Fruit fly (Drosophila melanogaster) whole organism, embryonic: ENCODE data around the gene CG32333.

Source experiments
- Antp ChIP-seq: fragments of 200-800 bp; sonication (Bioruptor generic); optimal IDR thresholded peaks from 3 replicates; lab custom pipeline; 2016; ENCODE audit warnings: missing biosample characterization, missing genetic modification characterization
- B-H2 ChIP-seq: fragments of 200-800 bp; sonication (Bioruptor generic); optimal IDR thresholded peaks from 2 replicates; lab custom pipeline; 2018; ENCODE audit warnings: missing biosample characterization, mild to moderate bottlenecking, missing genetic modification characterization
- Bgb ChIP-seq: fragments of 200-800 bp; sonication (Bioruptor generic); IDR thresholded peaks from 2 replicates; pipeline ENCODE4 v1.3.6; 2022; ENCODE audit warnings: missing biosample characterization, missing genetic modification characterization; ENCODE audit not compliant: partially characterized antibody
- CG10267 ChIP-seq: fragments of 200-800 bp; sonication (Bioruptor generic); optimal IDR thresholded peaks from 2 replicates; lab custom pipeline; 2018; ENCODE audit warnings: missing biosample characterization, mild to moderate bottlenecking, missing genetic modification characterization, moderate library complexity
- CG10321 ChIP-seq: fragments of 200-800 bp; sonication (Bioruptor generic); IDR thresholded peaks from 2 replicates; pipeline ENCODE4 v1.3.6; 2022; ENCODE audit warnings: missing biosample characterization, missing genetic modification characterization
- CG10431 ChIP-seq: fragments of 200-800 bp; sonication (Bioruptor generic); optimal IDR thresholded peaks from 3 replicates; lab custom pipeline; 2018; ENCODE audit warnings: missing biosample characterization, mild to moderate bottlenecking, missing genetic modification characterization
- CG11456 ChIP-seq: fragments of 200-800 bp; sonication (Bioruptor generic); IDR thresholded peaks from 3 replicates; pipeline ENCODE4 v1.3.6; 2022; ENCODE audit warnings: missing biosample characterization, missing genetic modification characterization
- CG14710 ChIP-seq: fragments of 200-800 bp; sonication (Bioruptor generic); optimal IDR thresholded peaks from 3 replicates; lab custom pipeline; 2019; ENCODE audit warnings: missing biosample characterization, mild to moderate bottlenecking, missing genetic modification characterization, moderate library complexity
- CG15073 ChIP-seq: fragments of 200-800 bp; sonication (Bioruptor generic); optimal IDR thresholded peaks from 2 replicates; lab custom pipeline; 2016; ENCODE audit warnings: missing biosample characterization, missing genetic modification characterization
- CG15479 ChIP-seq: fragments of 200-800 bp; sonication (Bioruptor generic); optimal IDR thresholded peaks from 3 replicates; lab custom pipeline; 2019; ENCODE audit warnings: missing biosample characterization, mild to moderate bottlenecking, missing genetic modification characterization, moderate library complexity
- CG17328 ChIP-seq: fragments of 200-800 bp; sonication (Bioruptor generic); IDR thresholded peaks from 2 replicates; pipeline ENCODE4 v1.3.6; 2022; ENCODE audit warnings: missing biosample characterization, missing genetic modification characterization
- CG2712 ChIP-seq: fragments of 200-800 bp; optimal IDR thresholded peaks from 3 replicates; lab custom pipeline; 2019; ENCODE audit warnings: missing biosample characterization, mild to moderate bottlenecking, missing genetic modification characterization, moderate library complexity
- CG31365 ChIP-seq: fragments of 200-800 bp; sonication (Bioruptor generic); optimal IDR thresholded peaks from 2 replicates; lab custom pipeline; 2018; ENCODE audit warnings: missing biosample characterization, mild to moderate bottlenecking, missing genetic modification characterization
- CG33213 ChIP-seq: fragments of 200-800 bp; sonication (Bioruptor generic); optimal IDR thresholded peaks from 3 replicates; lab custom pipeline; 2016; ENCODE audit warnings: missing biosample characterization, missing genetic modification characterization
- CG34422 ChIP-seq: fragments of 200-800 bp; sonication (Bioruptor generic); IDR thresholded peaks from 3 replicates; pipeline ENCODE4 v1.3.6; 2022; ENCODE audit warnings: missing biosample characterization, missing genetic modification characterization
- CG4282 ChIP-seq: fragments of 200-800 bp; sonication (Bioruptor generic); optimal IDR thresholded peaks from 2 replicates; lab custom pipeline; 2016; ENCODE audit warnings: missing biosample characterization, missing genetic modification characterization
- Doc2 ChIP-seq: fragments of 200-800 bp; sonication (Bioruptor generic); IDR thresholded peaks from 2 replicates; pipeline ENCODE4 v1.3.6; 2022; ENCODE audit warnings: missing biosample characterization, missing genetic modification characterization
- Dp ChIP-seq: fragments of 200-800 bp; sonication (Bioruptor generic); optimal IDR thresholded peaks from 2 replicates; lab custom pipeline; 2018; ENCODE audit warnings: missing biosample characterization, mild to moderate bottlenecking, missing genetic modification characterization, moderate library complexity
- Eip74EF ChIP-seq, 2 experiments: fragments of 200-800 bp in 1 of 2; fragments of >200 bp in 1 of 2; sonication (Bioruptor generic) in 1 of 2; optimal IDR thresholded peaks; 2 replicates each; lab custom pipeline; 2017 to 2019; ENCODE audit warnings: missing biosample characterization in 2 of 2, missing genetic modification characterization in 2 of 2, mild to moderate bottlenecking in 1 of 2, moderate library complexity in 1 of 2
- Elba2 ChIP-seq: fragments of 200-800 bp; sonication (Bioruptor generic); optimal IDR thresholded peaks from 3 replicates; lab custom pipeline; 2016; ENCODE audit warnings: missing biosample characterization, missing genetic modification characterization
- Hand ChIP-seq: fragments of 200-800 bp; sonication (Bioruptor generic); optimal IDR thresholded peaks from 2 replicates; lab custom pipeline; 2017; ENCODE audit warnings: mild to moderate bottlenecking, missing biosample characterization, missing genetic modification reagents, missing genetic modification characterization
- Hr3 ChIP-seq: fragments of 200-800 bp; sonication (Bioruptor generic); optimal IDR thresholded peaks from 3 replicates; lab custom pipeline; 2016; ENCODE audit warnings: missing biosample characterization, missing genetic modification characterization
- Hr51 ChIP-seq, 2 experiments: fragments of 200-800 bp; sonication (Bioruptor generic); optimal IDR thresholded peaks; 2 replicates in 1 of 2; 3 replicates in 1 of 2; lab custom pipeline; 2016 to 2018; ENCODE audit warnings: missing biosample characterization in 2 of 2, missing genetic modification characterization in 2 of 2, mild to moderate bottlenecking in 1 of 2, moderate library complexity in 1 of 2
- Lpt ChIP-seq: fragments of >200 bp; optimal IDR thresholded peaks from 2 replicates; lab custom pipeline; 2018; ENCODE audit warnings: missing biosample characterization, missing genetic modification characterization
- MTF-1 ChIP-seq: fragments of 200-800 bp; sonication (Bioruptor generic); optimal IDR thresholded peaks from 2 replicates; lab custom pipeline; 2018; ENCODE audit warnings: missing biosample characterization, mild to moderate bottlenecking, missing genetic modification characterization, borderline replicate concordance
- NFAT ChIP-seq: fragments of 200-800 bp; sonication (Bioruptor generic); IDR thresholded peaks from 2 replicates; pipeline ENCODE4 v1.3.6; 2022; ENCODE audit warnings: missing biosample characterization, missing genetic modification characterization
- Oli ChIP-seq: fragments of 200-800 bp; sonication (Bioruptor generic); optimal IDR thresholded peaks from 2 replicates; lab custom pipeline; 2018; ENCODE audit warnings: missing biosample characterization, mild to moderate bottlenecking, missing genetic modification characterization, moderate library complexity
- Optix ChIP-seq: fragments of 200-800 bp; sonication (Bioruptor generic); IDR thresholded peaks from 3 replicates; pipeline ENCODE4 v1.3.6; 2022; ENCODE audit warnings: missing biosample characterization, missing genetic modification characterization
- Ptx1 ChIP-seq: fragments of 200-800 bp; sonication (Bioruptor generic); IDR thresholded peaks from 2 replicates; pipeline ENCODE4 v1.3.6; 2022; ENCODE audit warnings: missing biosample characterization, missing genetic modification characterization
- ab ChIP-seq: fragments of 200-800 bp; sonication (Bioruptor generic); optimal IDR thresholded peaks from 2 replicates; lab custom pipeline; 2016; ENCODE audit warnings: missing biosample characterization, missing genetic modification characterization
- amos ChIP-seq: fragments of 200-800 bp; sonication (Bioruptor generic); IDR thresholded peaks from 2 replicates; pipeline ENCODE4 v1.3.6; 2022; ENCODE audit warnings: missing biosample characterization, missing genetic modification characterization; ENCODE audit not compliant: partially characterized antibody
- ap ChIP-seq: fragments of 200-800 bp; sonication (Bioruptor generic); IDR thresholded peaks from 2 replicates; pipeline ENCODE4 v1.3.6; 2022; ENCODE audit warnings: missing biosample characterization, missing genetic modification characterization
- bbx ChIP-seq: fragments of 200-800 bp; sonication (Bioruptor generic); IDR thresholded peaks from 2 replicates; pipeline ENCODE4 v1.3.6; 2022; ENCODE audit warnings: missing biosample characterization, missing genetic modification characterization; ENCODE audit not compliant: partially characterized antibody
- cas ChIP-seq: fragments of 200-800 bp; sonication (Bioruptor generic); IDR thresholded peaks from 2 replicates; pipeline ENCODE4 v1.3.6; 2022; ENCODE audit warnings: missing biosample characterization, missing genetic modification characterization
- chinmo ChIP-seq: fragments of 200-800 bp; sonication (Bioruptor generic); IDR thresholded peaks from 4 replicates; pipeline ENCODE4 v1.3.6; 2022; ENCODE audit warnings: missing biosample characterization, missing genetic modification characterization; ENCODE audit not compliant: partially characterized antibody
- crc ChIP-seq: fragments of 200-800 bp; sonication (Bioruptor generic); optimal IDR thresholded peaks from 2 replicates; lab custom pipeline; 2016; ENCODE audit warnings: missing biosample characterization, missing genetic modification characterization
- dmrt11E ChIP-seq: fragments of 200-800 bp; sonication (Bioruptor generic); optimal IDR thresholded peaks from 3 replicates; lab custom pipeline; 2018; ENCODE audit warnings: missing biosample characterization, mild to moderate bottlenecking, missing genetic modification characterization, moderate library complexity
- eyg ChIP-seq: fragments of 200-800 bp; sonication (Bioruptor generic); optimal IDR thresholded peaks from 3 replicates; lab custom pipeline; 2016; ENCODE audit warnings: missing biosample characterization, missing genetic modification characterization
- h ChIP-seq: fragments of >200 bp; optimal IDR thresholded peaks from 2 replicates; lab custom pipeline; 2017
- nom ChIP-seq: fragments of 200-800 bp; sonication (Bioruptor generic); optimal IDR thresholded peaks from 2 replicates; lab custom pipeline; 2017; ENCODE audit warnings: missing biosample characterization, missing genetic modification characterization, mild to moderate bottlenecking, moderate library complexity, missing genetic modification reagents
- org-1 ChIP-seq: fragments of 200-800 bp; sonication (Bioruptor generic); optimal IDR thresholded peaks from 2 replicates; lab custom pipeline; 2017; ENCODE audit warnings: missing biosample characterization, missing genetic modification characterization
- pros ChIP-seq: fragments of 200-800 bp; sonication (Bioruptor generic); optimal IDR thresholded peaks from 3 replicates; lab custom pipeline; 2019; ENCODE audit warnings: missing biosample characterization, mild to moderate bottlenecking, missing genetic modification characterization, moderate library complexity
- ranshi ChIP-seq: fragments of 200-800 bp; sonication (Bioruptor generic); IDR thresholded peaks from 2 replicates; pipeline ENCODE4 v1.3.6; 2022; ENCODE audit warnings: missing biosample characterization, missing genetic modification characterization
- run ChIP-seq: fragments of 200-800 bp; sonication (Bioruptor generic); optimal IDR thresholded peaks from 3 replicates; lab custom pipeline; 2018; ENCODE audit warnings: missing biosample characterization, mild to moderate bottlenecking, missing genetic modification characterization
- slp2 ChIP-seq: fragments of 200-800 bp; sonication (Bioruptor generic); optimal IDR thresholded peaks from 2 replicates; lab custom pipeline; 2016; ENCODE audit warnings: missing biosample characterization, missing genetic modification characterization
- so ChIP-seq: fragments of 200-800 bp; sonication (Bioruptor generic); IDR thresholded peaks from 3 replicates; pipeline ENCODE4 v1.3.6; 2022; ENCODE audit warnings: missing biosample characterization, missing genetic modification characterization
- tgo ChIP-seq: fragments of 200-800 bp; sonication (Bioruptor generic); IDR thresholded peaks from 3 replicates; pipeline ENCODE4 v1.3.6; 2022; ENCODE audit warnings: missing biosample characterization, missing genetic modification characterization
- tio ChIP-seq: fragments of 200-800 bp; sonication (Bioruptor generic); optimal IDR thresholded peaks from 2 replicates; lab custom pipeline; 2017; ENCODE audit warnings: missing biosample characterization, missing genetic modification characterization, inconsistent platforms
- toy ChIP-seq: fragments of 200-800 bp; sonication (Bioruptor generic); IDR thresholded peaks from 2 replicates; pipeline ENCODE4 v1.3.6; 2022; ENCODE audit warnings: missing biosample characterization, missing genetic modification characterization

The CG32333 gene

DNA sequence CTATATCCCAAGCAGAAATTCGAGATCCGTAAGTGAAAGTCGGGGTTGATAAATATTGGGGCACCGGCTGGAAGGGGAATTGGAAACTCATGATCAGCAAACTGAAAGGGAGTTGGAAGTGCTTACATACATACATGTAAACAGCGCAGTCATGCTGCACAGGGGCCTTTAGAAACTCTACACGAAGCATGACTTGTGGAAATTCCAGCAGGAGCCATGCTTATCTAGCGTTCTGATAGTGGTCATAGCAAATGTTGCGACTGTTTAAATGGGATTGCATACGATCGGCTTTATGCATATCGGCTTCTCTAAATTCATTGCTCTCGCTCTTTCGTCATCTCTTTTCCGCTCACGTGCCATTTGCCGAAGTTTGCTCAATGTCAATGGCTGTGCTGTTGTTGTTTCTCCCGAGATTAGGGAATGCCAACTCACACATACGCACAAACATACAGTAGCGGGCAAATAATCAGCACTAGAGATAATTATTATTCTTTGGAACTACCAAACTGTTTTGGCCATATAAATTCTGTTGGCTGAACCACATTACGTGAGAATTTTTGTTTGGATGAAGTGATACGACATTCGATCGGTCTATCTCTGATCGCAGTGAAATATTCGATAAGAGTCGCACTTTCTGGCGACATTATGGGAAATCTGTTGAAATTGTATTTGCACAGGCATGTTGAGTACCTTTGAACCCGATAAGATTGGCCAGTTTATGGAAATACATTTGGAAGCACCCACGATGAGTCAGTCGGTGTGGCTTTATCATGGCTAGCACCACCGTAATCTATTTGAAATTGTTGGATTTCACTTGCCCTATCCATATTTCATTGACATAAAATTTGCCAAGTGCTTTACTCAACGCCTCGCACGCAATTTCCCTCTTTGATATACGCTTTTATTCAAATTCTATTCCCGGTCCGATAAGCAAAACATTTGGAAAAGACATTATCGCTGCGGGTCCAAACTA, 60.5 kb downstream of the CG32333 start (continued):
- TF ChIP-seq org-1: no peak
- TF ChIP-seq CG15479 (GFP tag; lab: Kevin White, UChicago): peak; percentile 55
- TF ChIP-seq CG33213: no peak
- TF ChIP-seq Hand: no peak
- TF ChIP-seq so (GFP tag; lab: Robert Waterston, UW): no peak
- peak; percentile 24; the same call in 1 of the 2 replicates for TF ChIP-seq CG10321 (GFP tag; lab: Robert Waterston, UW)
- no peak for TF ChIP-seq B-H2 (GFP tag; lab: Kevin White, UChicago)
- TF ChIP-seq nom (GFP tag; lab: Kevin White, UChicago): no peak
- no peak for TF ChIP-seq CG2712
- no peak for TF ChIP-seq CG17328 (GFP tag; lab: Robert Waterston, UW)
- no peak for TF ChIP-seq MTF-1 (GFP tag; lab: Kevin White, UChicago)
- no peak for TF ChIP-seq Lpt (GFP tag; lab: Kevin White, UChicago)
- TF ChIP-seq Dp (GFP tag; lab: Kevin White, UChicago): no peak
- TF ChIP-seq Hr51 (GFP tag; optimal IDR thresholded peaks at IDR 0.05; lab: Kevin White, UChicago): no peak
- TF ChIP-seq Optix (GFP tag; lab: Robert Waterston, UW): no peak
- TF ChIP-seq CG15073 (GFP tag; lab: Kevin White, UChicago): no peak
- no peak for TF ChIP-seq ranshi
- no peak for TF ChIP-seq CG11456 (GFP tag; lab: Robert Waterston, UW)
- no peak for TF ChIP-seq Elba2
- TF ChIP-seq eyg: no peak
- no peak for TF ChIP-seq Hr3 (GFP tag; lab: Kevin White, UChicago)
- TF ChIP-seq tio (GFP tag; lab: Kevin White, UChicago): no peak
- TF ChIP-seq dmrt11E (tag; lab: Kevin White, UChicago): no peak
- no peak for TF ChIP-seq CG34422
- TF ChIP-seq ab (GFP tag; lab: Kevin White, UChicago): no peak
- no peak for TF ChIP-seq Bgb (GFP tag; lab: Robert Waterston, UW)
- no peak for TF ChIP-seq Antp (GFP tag; lab: Kevin White, UChicago)
- no peak for TF ChIP-seq pros (GFP tag; lab: Kevin White, UChicago)
- no peak for TF ChIP-seq CG14710
- 0 out of 4 replicates have a peak, but pooled peaks have one; percentile 29 for TF ChIP-seq chinmo (GFP tag; lab: Robert Waterston, UW)
- TF ChIP-seq CG10267: no peak
- no peak for TF ChIP-seq bbx (GFP tag; lab: Robert Waterston, UW)
- no peak for TF ChIP-seq toy (GFP tag; lab: Robert Waterston, UW)
- no peak for TF ChIP-seq run (tag; lab: Kevin White, UChicago)
- TF ChIP-seq tgo (GFP tag; lab: Robert Waterston, UW): no peak
- no peak for TF ChIP-seq NFAT (GFP tag; lab: Robert Waterston, UW)
- no peak for TF ChIP-seq slp2
- TF ChIP-seq h: no peak
- TF ChIP-seq Ptx1 (GFP tag; lab: Robert Waterston, UW): no peak
- no peak for TF ChIP-seq cas
- TF ChIP-seq Doc2: no peak
- no peak for TF ChIP-seq amos (GFP tag; lab: Robert Waterston, UW)
- no peak for TF ChIP-seq Oli
- TF ChIP-seq ap: no peak
- no peak for TF ChIP-seq CG10431 (GFP tag; lab: Kevin White, UChicago)
- no peak for TF ChIP-seq crc (GFP tag; lab: Kevin White, UChicago)
- no peak for TF ChIP-seq CG4282 (GFP tag; lab: Kevin White, UChicago)
- TF ChIP-seq Eip74EF (GFP tag; optimal IDR thresholded peaks at IDR 0.05; lab: Kevin White, UChicago): no peak
- no peak for TF ChIP-seq CG31365
